Worm (Caenorhabditis elegans) whole organism, L3 larva: ENCODE data around the gene chin-1.
"Not testable (repeated sequence)": the region's sequence is repeated elsewhere in the genome, so short reads cannot be mapped to it uniquely, and the experiment has no call there.

ENCODE experiments used
- R02D3.7 ChIP-seq: fragments of 150-350 bp; optimal IDR thresholded peaks from 2 replicates; lab custom pipeline; 2014; ENCODE audit warnings: missing biosample characterization, missing genetic modification characterization
- ZK546.5 ChIP-seq: sonication (generic microtip); optimal IDR thresholded peaks from 2 replicates; lab custom pipeline; 2017; ENCODE audit warnings: missing biosample characterization, missing genetic modification characterization
- aly-2 ChIP-seq: fragments of 150-350 bp; optimal IDR thresholded peaks from 2 replicates; lab custom pipeline; 2014; ENCODE audit warnings: missing biosample characterization, missing genetic modification characterization
- ama-1 ChIP-seq: fragments of 150-350 bp; optimal IDR thresholded peaks from 2 replicates; lab custom pipeline; 2018
- ceh-28 ChIP-seq: fragments of 150-350 bp; optimal IDR thresholded peaks from 2 replicates; lab custom pipeline; 2014; ENCODE audit warnings: missing biosample characterization, missing genetic modification reagents, missing genetic modification characterization
- ceh-82 ChIP-seq: fragments of 150-350 bp; optimal IDR thresholded peaks from 2 replicates; lab custom pipeline; 2014; ENCODE audit warnings: missing biosample characterization, missing genetic modification characterization
- ceh-9 ChIP-seq: sonication (generic microtip); optimal IDR thresholded peaks from 2 replicates; lab custom pipeline; 2018; ENCODE audit warnings: missing biosample characterization, missing genetic modification characterization
- daf-12 ChIP-seq: fragments of 150-350 bp; optimal IDR thresholded peaks from 2 replicates; lab custom pipeline; 2014; ENCODE audit warnings: missing biosample characterization, missing genetic modification reagents, missing genetic modification characterization
- egl-27 ChIP-seq: sonication (generic microtip); optimal IDR thresholded peaks from 4 replicates; lab custom pipeline; 2017; ENCODE audit warnings: missing biosample characterization, missing genetic modification reagents, missing genetic modification characterization
- egl-5 ChIP-seq: fragments of 150-350 bp; optimal IDR thresholded peaks from 2 replicates; lab custom pipeline; 2017; ENCODE audit warnings: missing biosample characterization, missing genetic modification reagents, missing genetic modification characterization, inconsistent platforms
- elt-1 ChIP-seq: fragments of 150-350 bp; optimal IDR thresholded peaks from 2 replicates; lab custom pipeline; 2014; ENCODE audit warnings: missing biosample characterization, missing genetic modification characterization
- elt-3 ChIP-seq, 3 experiments: fragments of 150-350 bp in 1 of 3; sonication (generic microtip) in 2 of 3; optimal IDR thresholded peaks; 2 replicates in 2 of 3; 4 replicates in 1 of 3; lab custom pipeline; 2014 to 2017; ENCODE audit warnings: missing biosample characterization in 3 of 3, missing genetic modification characterization in 3 of 3
- eor-1 ChIP-seq, 2 experiments: fragments of 150-350 bp; optimal IDR thresholded peaks; 2 replicates each; lab custom pipeline; 2014 to 2018; ENCODE audit warnings: missing biosample characterization in 2 of 2, missing genetic modification characterization in 2 of 2
- hmg-11 ChIP-seq: sonication (generic microtip); optimal IDR thresholded peaks from 2 replicates; lab custom pipeline; 2016; ENCODE audit warnings: missing genetic modification characterization, missing compliant biosample characterization
- lin-39 ChIP-seq: fragments of 150-350 bp; optimal IDR thresholded peaks from 2 replicates; lab custom pipeline; 2018; ENCODE audit warnings: missing biosample characterization, missing genetic modification reagents, missing genetic modification characterization
- mdl-1 ChIP-seq: fragments of 150-350 bp; optimal IDR thresholded peaks from 2 replicates; lab custom pipeline; 2014; ENCODE audit warnings: missing biosample characterization, missing genetic modification characterization
- mml-1 ChIP-seq: fragments of 150-350 bp; sonication (generic microtip); optimal IDR thresholded peaks from 3 replicates; lab custom pipeline; 2014; ENCODE audit warnings: missing biosample characterization, missing genetic modification characterization
- nfya-1 ChIP-seq: sonication (generic microtip); optimal IDR thresholded peaks from 2 replicates; lab custom pipeline; 2017; ENCODE audit warnings: missing genetic modification characterization, mild to moderate bottlenecking, missing compliant biosample characterization, antibody characterized with exemption, moderate library complexity; ENCODE audit not compliant: insufficient read depth
- nhr-11 ChIP-seq: fragments of 150-350 bp; optimal IDR thresholded peaks from 2 replicates; lab custom pipeline; 2014; ENCODE audit warnings: missing biosample characterization, missing genetic modification characterization
- nhr-23 ChIP-seq: fragments of 150-350 bp; optimal IDR thresholded peaks from 2 replicates; lab custom pipeline; 2014; ENCODE audit warnings: missing biosample characterization, missing genetic modification reagents, missing genetic modification characterization
- nhr-237 ChIP-seq: fragments of 150-350 bp; optimal IDR thresholded peaks from 2 replicates; lab custom pipeline; 2014; ENCODE audit warnings: missing biosample characterization, missing genetic modification characterization
- nhr-25 ChIP-seq: sonication (generic microtip); optimal IDR thresholded peaks from 2 replicates; lab custom pipeline; 2017; ENCODE audit warnings: missing biosample characterization, missing genetic modification characterization
- nhr-28 ChIP-seq: fragments of 150-350 bp; optimal IDR thresholded peaks from 2 replicates; lab custom pipeline; 2014; ENCODE audit warnings: missing biosample characterization, missing genetic modification characterization
- nhr-43 ChIP-seq: sonication (generic microtip); optimal IDR thresholded peaks from 2 replicates; lab custom pipeline; 2016; ENCODE audit warnings: mild to moderate bottlenecking, missing genetic modification characterization, missing compliant biosample characterization; ENCODE audit not compliant: poor library complexity, severe bottlenecking
- nhr-67 ChIP-seq: fragments of 150-350 bp; optimal IDR thresholded peaks from 2 replicates; lab custom pipeline; 2014; ENCODE audit warnings: missing biosample characterization, missing genetic modification characterization
- nhr-76 ChIP-seq: fragments of 150-350 bp; sonication (generic microtip); optimal IDR thresholded peaks from 5 replicates; lab custom pipeline; 2014; ENCODE audit warnings: missing biosample characterization, missing genetic modification characterization
- nhr-77 ChIP-seq: fragments of 150-350 bp; optimal IDR thresholded peaks from 2 replicates; lab custom pipeline; 2014; ENCODE audit warnings: missing biosample characterization, missing genetic modification characterization
- pha-4 ChIP-seq: fragments of 150-350 bp; optimal IDR thresholded peaks from 2 replicates; lab custom pipeline; 2014; ENCODE audit warnings: missing biosample characterization, missing genetic modification reagents, missing genetic modification characterization
- pqm-1 ChIP-seq: fragments of 150-350 bp; optimal IDR thresholded peaks from 2 replicates; lab custom pipeline; 2017; ENCODE audit warnings: missing biosample characterization, missing genetic modification characterization, inconsistent platforms
- sea-2 ChIP-seq: fragments of 150-350 bp; sonication (generic microtip); optimal IDR thresholded peaks from 4 replicates; lab custom pipeline; 2014; ENCODE audit warnings: missing biosample characterization, missing genetic modification reagents, missing genetic modification characterization
- skn-1 ChIP-seq: fragments of 150-350 bp; optimal IDR thresholded peaks from 2 replicates; lab custom pipeline; 2014; ENCODE audit warnings: missing biosample characterization, missing genetic modification characterization
- unc-39 ChIP-seq: sonication (generic microtip); optimal IDR thresholded peaks from 4 replicates; lab custom pipeline; 2017; ENCODE audit warnings: missing biosample characterization, missing genetic modification characterization
- zag-1 ChIP-seq: fragments of 150-350 bp; optimal IDR thresholded peaks from 2 replicates; lab custom pipeline; 2014; ENCODE audit warnings: missing biosample characterization, missing genetic modification characterization
- ztf-11 ChIP-seq: fragments of 150-350 bp; optimal IDR thresholded peaks from 2 replicates; lab custom pipeline; 2014; ENCODE audit warnings: missing biosample characterization, missing genetic modification characterization

The chin-1 gene

DNA sequence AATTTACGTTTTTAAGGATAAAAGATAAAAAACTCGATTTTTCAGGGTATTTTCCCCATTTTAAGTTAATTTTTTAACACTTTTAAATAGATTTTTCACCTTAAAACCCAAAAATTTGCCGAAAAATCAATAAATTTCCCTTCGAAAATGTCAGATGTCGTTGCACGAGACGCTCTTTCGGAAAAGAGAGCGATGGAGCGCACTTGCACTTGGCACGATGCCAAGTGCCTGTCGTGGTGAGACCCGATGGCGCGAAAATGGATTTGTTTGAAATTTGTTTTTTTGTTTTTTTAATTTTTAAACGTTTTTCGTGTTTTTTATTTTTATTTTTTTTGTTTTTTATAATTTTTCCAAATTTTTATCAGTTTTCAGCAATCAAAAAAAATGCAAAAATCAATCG, 43.5 kb upstream of the chin-1 start, which contains the start of the genes rab-18 and kbp-4 (continued):
- TF ChIP-seq nhr-237 (tag; lab: Kevin White, UChicago) (no peak), egl-5 (tag; lab: Kevin White, UChicago) (peak; percentile 80), pqm-1 (peak; percentile 62), ama-1 (peak; percentile 71), mdl-1 (tag; lab: Kevin White, UChicago) (peak; percentile 81), ZK546.5 (no peak), elt-3 (tag; optimal IDR thresholded peaks at IDR 0.05; lab: Kevin White, UChicago) (peak in 1 of 3 experiments; percentile 60), nhr-25 (tag; lab: Kevin White, UChicago) (peak; percentile 97), ceh-82 (tag; lab: Kevin White, UChicago) (peak; percentile 57), nhr-77 (peak; percentile 59), nhr-28 (tag; lab: Kevin White, UChicago) (no peak), eor-1 (tag; optimal IDR thresholded peaks at IDR 0.05; lab: Kevin White, UChicago) (no peak), nhr-11 (tag; lab: Kevin White, UChicago) (peak; percentile 1), hmg-11 (peak; percentile 83)
- TF ChIP-seq, all 47 proteins: peak for 28

DNA sequence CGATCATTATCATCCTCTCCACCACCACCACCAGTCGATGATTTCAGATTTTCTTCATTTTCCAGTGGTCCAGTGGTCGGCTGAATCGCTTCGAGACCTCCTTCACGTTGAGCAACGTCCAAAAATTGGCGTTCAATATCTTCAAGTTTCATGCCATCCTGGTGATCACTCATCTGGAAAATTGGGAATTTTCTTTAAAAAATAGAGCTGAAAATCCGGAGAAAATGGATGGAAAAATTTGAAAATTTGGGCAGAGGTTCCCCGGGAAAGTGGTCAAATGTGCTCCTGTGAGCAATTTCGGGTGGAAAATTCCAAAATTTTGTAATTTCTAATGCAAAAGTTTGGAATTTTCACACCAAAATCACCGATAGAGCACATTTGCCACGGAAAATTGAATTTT, 39.4 kb upstream of the chin-1 start, which contains the start of gene uaf-1:
uaf-1 (minus strand) TSS at position 173 of the 400 bp plus-strand sequence.
- not testable (repeated sequence) for TF ChIP-seq egl-5, zag-1, mdl-1 (tag; lab: Kevin White, UChicago)

DNA sequence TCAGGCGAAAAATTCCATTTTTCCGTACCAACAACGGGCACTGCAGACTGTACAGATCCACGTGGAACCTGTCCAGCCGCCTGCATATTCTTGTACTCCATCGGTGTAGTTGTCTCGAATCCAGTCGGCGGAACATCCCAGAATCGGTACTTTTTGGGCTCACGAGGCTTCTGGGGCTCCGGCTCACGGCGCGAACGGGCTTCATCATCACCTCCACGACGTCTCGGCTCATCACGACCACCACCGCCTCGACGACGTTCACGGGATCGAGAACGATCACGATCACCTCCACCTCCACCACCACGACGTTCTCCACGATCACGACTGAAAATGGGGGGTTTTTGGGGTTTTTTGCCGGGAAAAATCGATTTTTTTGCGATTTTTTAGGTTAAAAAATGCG, 37.1 kb upstream of the chin-1 start:
- no peak for TF ChIP-seq sea-2 (GFP tag; lab: Kevin White, UChicago)

DNA sequence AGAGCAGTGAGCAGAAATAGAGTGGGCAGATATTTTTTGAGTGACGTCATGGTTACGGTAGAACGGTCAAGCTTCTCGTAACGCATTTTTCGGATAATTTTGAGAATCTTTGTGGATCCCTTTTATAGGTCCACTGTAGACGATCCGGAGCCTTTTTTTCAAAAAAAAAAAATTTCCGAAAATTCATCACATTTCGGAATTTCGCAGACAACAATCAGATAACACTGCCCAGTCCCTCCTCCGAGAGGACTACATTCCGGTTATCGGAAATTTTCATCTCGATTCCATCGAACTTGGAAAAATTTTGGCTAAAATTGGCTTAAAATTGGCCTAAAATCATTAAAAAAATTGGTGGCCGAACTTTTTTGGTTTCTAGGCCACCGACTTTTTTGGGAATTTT, 22.9 kb upstream of the chin-1 start, which contains the start of gene BE0003N10.6:
BE0003N10.6 (minus strand) TSS at position 101 of the 400 bp plus-strand sequence.
- no peak for TF ChIP-seq nhr-67 (tag; lab: Kevin White, UChicago)
- TF ChIP-seq hmg-11 = no peak
- TF ChIP-seq daf-12 (tag; lab: Kevin White, UChicago) = no peak
- no peak for TF ChIP-seq nhr-23
- no peak for TF ChIP-seq nhr-237 (tag; lab: Kevin White, UChicago)
- no peak for TF ChIP-seq ceh-28
- TF ChIP-seq aly-2 (tag; lab: Kevin White, UChicago) = no peak
- TF ChIP-seq ceh-9 (tag; lab: Kevin White, UChicago) = no peak
- TF ChIP-seq pha-4 = no peak
- no peak for TF ChIP-seq nfya-1 (tag; lab: Kevin White, UChicago)
- TF ChIP-seq nhr-25 (tag; lab: Kevin White, UChicago) = no peak
- no peak for TF ChIP-seq unc-39 (tag; lab: Kevin White, UChicago)
- no peak for TF ChIP-seq R02D3.7 (tag; lab: Kevin White, UChicago)
- TF ChIP-seq ztf-11 (tag; lab: Kevin White, UChicago) = no peak
- no peak for TF ChIP-seq egl-27 (tag; lab: Kevin White, UChicago)
- TF ChIP-seq zag-1 (tag; lab: Kevin White, UChicago) = no peak
- no peak for TF ChIP-seq nhr-28 (tag; lab: Kevin White, UChicago)

DNA sequence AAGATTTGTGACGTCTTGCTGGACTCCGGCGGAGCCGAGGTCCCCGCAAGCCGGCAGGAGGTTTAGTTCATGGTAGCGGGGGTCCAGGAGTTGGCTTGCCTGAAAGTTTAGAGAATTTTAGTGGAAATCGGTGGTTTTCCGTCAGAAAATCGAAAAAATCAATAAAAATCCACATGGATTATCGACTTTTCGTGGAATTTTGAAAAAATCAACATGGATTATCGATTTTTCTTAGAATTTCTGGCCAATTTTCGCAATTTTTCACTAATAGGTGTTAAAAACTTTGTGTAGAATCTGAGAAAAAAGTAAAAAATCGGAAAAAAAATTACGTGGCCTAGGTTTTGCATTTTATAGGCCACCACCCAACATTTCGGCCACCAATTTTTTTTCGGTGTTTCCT, 21.9 kb upstream of the chin-1 start:
- TF ChIP-seq nhr-76 (tag; lab: Kevin White, UChicago) (no peak), ama-1 (no peak), ceh-28 (peak; percentile 57), ceh-9 (tag; lab: Kevin White, UChicago) (no peak), unc-39 (tag; lab: Kevin White, UChicago) (no peak), lin-39 (tag; lab: Kevin White, UChicago) (no peak), skn-1 (tag; lab: Kevin White, UChicago) (no peak), elt-1 (tag; lab: Kevin White, UChicago) (no peak)
- TF ChIP-seq, all 47 proteins: peak for 1

DNA sequence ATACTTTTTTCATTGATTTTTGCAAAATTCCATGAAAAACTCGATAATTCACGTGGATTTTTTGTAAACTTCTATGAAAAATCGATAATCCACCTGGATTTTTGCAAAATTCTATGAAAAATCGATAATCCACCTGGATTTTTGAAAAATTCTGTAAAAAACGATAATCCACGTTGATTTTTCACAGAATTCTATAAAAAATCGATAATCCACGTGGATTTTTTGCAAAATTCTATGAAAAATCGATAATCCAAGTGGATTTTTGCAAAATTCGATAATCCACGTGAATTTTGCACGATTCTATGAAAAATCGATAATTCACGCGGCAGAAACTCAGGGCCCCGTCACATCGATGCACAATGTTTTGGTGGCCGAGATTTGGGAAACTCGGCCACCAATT, 21.1 kb upstream of the chin-1 start:
- no peak for TF ChIP-seq mml-1 (tag; lab: Kevin White, UChicago)
- no peak for TF ChIP-seq mdl-1 (tag; lab: Kevin White, UChicago)
- no peak for TF ChIP-seq aly-2 (tag; lab: Kevin White, UChicago)
- no peak for TF ChIP-seq eor-1 (tag; optimal IDR thresholded peaks at IDR 0.05; lab: Kevin White, UChicago)
- peak; percentile 94 for TF ChIP-seq ceh-28
- no peak for TF ChIP-seq nhr-67 (tag; lab: Kevin White, UChicago)
- no peak for TF ChIP-seq nhr-43 (tag; lab: Kevin White, UChicago)
